Fruit fly (Drosophila melanogaster) whole organism, pupa: ENCODE results near the gene Fst.

Experiments used
- CG10348 ChIP-seq: fragments of 200-800 bp; sonication (Bioruptor generic); IDR thresholded peaks from 2 replicates; pipeline ENCODE4 v1.3.6; 2022; ENCODE audit warnings: missing biosample characterization, missing genetic modification characterization
- CG12605 ChIP-seq: fragments of 200-800 bp; sonication (Bioruptor generic); IDR thresholded peaks from 2 replicates; pipeline ENCODE4 v1.3.6; 2022; ENCODE audit warnings: missing biosample characterization, missing genetic modification characterization
- CG13204 ChIP-seq: fragments of 200-800 bp; sonication (Bioruptor generic); optimal IDR thresholded peaks from 2 replicates; lab custom pipeline; 2018; ENCODE audit warnings: missing biosample characterization, mild to moderate bottlenecking, missing genetic modification characterization, moderate library complexity
- CG14655 ChIP-seq: fragments of 200-800 bp; sonication (Bioruptor generic); optimal IDR thresholded peaks from 3 replicates; lab custom pipeline; 2017; ENCODE audit warnings: mild to moderate bottlenecking, missing biosample characterization, missing genetic modification reagents, missing genetic modification characterization
- CG15710 ChIP-seq: fragments of 200-800 bp; sonication (Bioruptor generic); optimal IDR thresholded peaks from 2 replicates; lab custom pipeline; 2018; ENCODE audit warnings: missing biosample characterization, mild to moderate bottlenecking, missing genetic modification characterization, moderate library complexity
- CG17806 ChIP-seq: fragments of 200-800 bp; sonication (Bioruptor generic); optimal IDR thresholded peaks from 2 replicates; lab custom pipeline; 2018; ENCODE audit warnings: missing biosample characterization, mild to moderate bottlenecking, missing genetic modification characterization, moderate library complexity
- CG32121 ChIP-seq: fragments of 200-800 bp; sonication (Bioruptor generic); IDR thresholded peaks from 2 replicates; pipeline ENCODE4 v1.3.6; 2022; ENCODE audit warnings: missing biosample characterization, missing genetic modification characterization
- CG34367 ChIP-seq: fragments of 200-800 bp; sonication (Bioruptor generic); optimal IDR thresholded peaks from 2 replicates; lab custom pipeline; 2018; ENCODE audit warnings: missing biosample characterization, mild to moderate bottlenecking, missing genetic modification characterization
- CG4496 ChIP-seq: fragments of 200-800 bp; sonication (Bioruptor generic); IDR thresholded peaks from 3 replicates; pipeline ENCODE4 v1.3.6; 2022; ENCODE audit warnings: missing biosample characterization, missing genetic modification characterization
- CG8159 ChIP-seq: fragments of 200-800 bp; sonication (Bioruptor generic); optimal IDR thresholded peaks from 3 replicates; lab custom pipeline; 2018; ENCODE audit warnings: missing biosample characterization, mild to moderate bottlenecking, missing genetic modification characterization, moderate library complexity
- CG8301 ChIP-seq: fragments of 200-800 bp; sonication (Bioruptor generic); optimal IDR thresholded peaks from 2 replicates; lab custom pipeline; 2018; ENCODE audit warnings: missing biosample characterization, mild to moderate bottlenecking, missing genetic modification characterization
- CG9948 ChIP-seq: fragments of 200-800 bp; sonication (Bioruptor generic); optimal IDR thresholded peaks from 2 replicates; lab custom pipeline; 2018; ENCODE audit warnings: missing biosample characterization, mild to moderate bottlenecking, missing genetic modification characterization, moderate library complexity
- D1 ChIP-seq: fragments of 200-800 bp; sonication (Bioruptor generic); optimal IDR thresholded peaks from 2 replicates; lab custom pipeline; 2018; ENCODE audit warnings: missing biosample characterization, mild to moderate bottlenecking, missing genetic modification characterization, moderate library complexity
- EcR ChIP-seq: fragments of 200-800 bp; sonication (Bioruptor generic); optimal IDR thresholded peaks from 3 replicates; lab custom pipeline; 2019; ENCODE audit warnings: missing biosample characterization, missing genetic modification characterization, mild to moderate bottlenecking, moderate library complexity, missing genetic modification reagents
- Ets98B ChIP-seq: fragments of 200-800 bp; sonication (Bioruptor generic); IDR thresholded peaks from 2 replicates; pipeline ENCODE4 v1.3.6; 2022; ENCODE audit warnings: missing biosample characterization, missing genetic modification characterization
- Pif1A ChIP-seq: fragments of 200-800 bp; sonication (Bioruptor generic); optimal IDR thresholded peaks from 3 replicates; lab custom pipeline; 2016; ENCODE audit warnings: missing biosample characterization, missing genetic modification characterization
- Pif1B ChIP-seq: fragments of 200-800 bp; sonication (Bioruptor generic); optimal IDR thresholded peaks from 3 replicates; lab custom pipeline; 2016; ENCODE audit warnings: missing biosample characterization, missing genetic modification characterization
- Snoo ChIP-seq: fragments of 200-800 bp; sonication (Bioruptor generic); optimal IDR thresholded peaks from 3 replicates; lab custom pipeline; 2017; ENCODE audit warnings: missing biosample characterization, mild to moderate bottlenecking, missing genetic modification characterization, inconsistent platforms
- fd96Ca ChIP-seq: fragments of 200-800 bp; sonication (Bioruptor generic); IDR thresholded peaks from 3 replicates; pipeline ENCODE4 v1.3.6; 2022; ENCODE audit warnings: missing biosample characterization, missing genetic modification characterization
- gl ChIP-seq: fragments of 200-800 bp; sonication (Bioruptor generic); optimal IDR thresholded peaks from 2 replicates; lab custom pipeline; 2018; ENCODE audit warnings: missing biosample characterization, mild to moderate bottlenecking, missing genetic modification characterization
- rn ChIP-seq: fragments of 200-800 bp; sonication (Bioruptor generic); IDR thresholded peaks from 2 replicates; pipeline ENCODE4 v1.3.6; 2022; ENCODE audit warnings: missing biosample characterization, missing genetic modification characterization

Gene Fst

dm6 chr3R:9608206-9608605 is 37.7 kb downstream of the Fst start:
- TF ChIP-seq CG12605 (GFP tag; lab: Robert Waterston, UW), result no peak
- TF ChIP-seq Pif1A (GFP tag; lab: Kevin White, UChicago), result no peak
- no peak for TF ChIP-seq CG13204 (GFP tag; lab: Kevin White, UChicago)
- no peak for TF ChIP-seq rn
- TF ChIP-seq CG14655, result no peak
- no peak for TF ChIP-seq CG15710 (tag; lab: Kevin White, UChicago)
- TF ChIP-seq CG10348 (GFP tag; lab: Robert Waterston, UW), result no peak
- no peak for TF ChIP-seq Snoo (tag; lab: Kevin White, UChicago)
- TF ChIP-seq CG17806 (tag; lab: Kevin White, UChicago), result no peak
- no peak for TF ChIP-seq CG8301 (tag; lab: Kevin White, UChicago)
- no peak for TF ChIP-seq CG4496 (GFP tag; lab: Robert Waterston, UW)
- TF ChIP-seq fd96Ca (GFP tag; lab: Robert Waterston, UW), result no peak
- no peak for TF ChIP-seq D1
- TF ChIP-seq CG34367 (tag; lab: Kevin White, UChicago), result no peak
- no peak for TF ChIP-seq Pif1B (GFP tag; lab: Kevin White, UChicago)
- TF ChIP-seq CG8159, result no peak
- no peak for TF ChIP-seq CG32121
- no peak for TF ChIP-seq CG9948 (tag; lab: Kevin White, UChicago)
- TF ChIP-seq Ets98B (GFP tag; lab: Robert Waterston, UW), result no peak

dm6 chr3R:9606913-9607804 is 38.8 kb downstream of the Fst start:
- TF ChIP-seq CG4496 (GFP tag; lab: Robert Waterston, UW) (no peak), EcR (GFP tag; lab: Kevin White, UChicago) (peak; percentile 83)

dm6 chr3R:9605084-9605483 is 40.9 kb downstream of the Fst start:
- TF ChIP-seq Pif1B (GFP tag; lab: Kevin White, UChicago), result peak; percentile 61
- no peak for TF ChIP-seq EcR (GFP tag; lab: Kevin White, UChicago)
- peak; percentile 73 for TF ChIP-seq CG15710 (tag; lab: Kevin White, UChicago)
- peak; percentile 60 for TF ChIP-seq D1
- TF ChIP-seq CG34367 (tag; lab: Kevin White, UChicago), result peak; percentile 68
- peak; percentile 33 for TF ChIP-seq CG13204 (GFP tag; lab: Kevin White, UChicago)
- peak; percentile 77 for TF ChIP-seq CG17806 (tag; lab: Kevin White, UChicago)
- peak; percentile 45; the same call in 1 of the 3 replicates for TF ChIP-seq fd96Ca (GFP tag; lab: Robert Waterston, UW)
- peak; percentile 73 for TF ChIP-seq CG8301 (tag; lab: Kevin White, UChicago)
- peak; percentile 71 for TF ChIP-seq CG4496 (GFP tag; lab: Robert Waterston, UW)
- TF ChIP-seq CG9948 (tag; lab: Kevin White, UChicago), result peak; percentile 76
- peak; percentile 54 for TF ChIP-seq gl
- TF ChIP-seq Ets98B (GFP tag; lab: Robert Waterston, UW), result no peak
- TF ChIP-seq CG14655, result peak; percentile 84
- no peak for TF ChIP-seq CG10348 (GFP tag; lab: Robert Waterston, UW)
- TF ChIP-seq rn, result peak; percentile 34; the same call in 1 of the 2 replicates
- no peak for TF ChIP-seq CG32121
- TF ChIP-seq Snoo (tag; lab: Kevin White, UChicago), result no peak
- TF ChIP-seq CG8159, result peak; percentile 74
- peak; percentile 58 for TF ChIP-seq Pif1A (GFP tag; lab: Kevin White, UChicago)
- TF ChIP-seq CG12605 (GFP tag; lab: Robert Waterston, UW), result peak; percentile 28; the same call in 1 of the 2 replicates

dm6 chr3R:9604445-9605020 is 41.4 kb downstream of the Fst start:
- TF ChIP-seq gl (no peak), CG32121 (no peak), Ets98B (GFP tag; lab: Robert Waterston, UW) (no peak), EcR (GFP tag; lab: Kevin White, UChicago) (no peak), CG15710 (tag; lab: Kevin White, UChicago) (no peak), Pif1B (GFP tag; lab: Kevin White, UChicago) (no peak), CG14655 (no peak), CG17806 (tag; lab: Kevin White, UChicago) (no peak), CG10348 (GFP tag; lab: Robert Waterston, UW) (no peak), Snoo (tag; lab: Kevin White, UChicago) (no peak), fd96Ca (GFP tag; lab: Robert Waterston, UW) (no peak), CG4496 (GFP tag; lab: Robert Waterston, UW) (no peak), CG34367 (tag; lab: Kevin White, UChicago) (no peak), CG8159 (no peak), CG9948 (tag; lab: Kevin White, UChicago) (no peak), CG12605 (GFP tag; lab: Robert Waterston, UW) (no peak), Pif1A (GFP tag; lab: Kevin White, UChicago) (no peak), CG13204 (GFP tag; lab: Kevin White, UChicago) (no peak)
